Worm (Caenorhabditis elegans) whole organism, dauer: ENCODE data around the gene ZK1248.19.
"Not testable (repeated sequence)": the region's sequence is repeated elsewhere in the genome, so short reads cannot be mapped to it uniquely, and the experiment has no call there.

ENCODE experiments used
- unc-62 ChIP-seq: sonication (generic microtip); optimal IDR thresholded peaks from 2 replicates; lab custom pipeline; 2017; ENCODE audit warnings: missing biosample characterization, missing genetic modification reagents, missing genetic modification characterization

Gene ZK1248.19

ce11 chrII:5839227-5839626 lies at the start of gene ZK1248.19:
TSS of gene ZK1248.19 (minus strand) at chrII:5839414.
- TF ChIP-seq unc-62 (GFP tag; lab: Kevin White, UChicago), result no peak

- TF ChIP-seq unc-62 (GFP tag; lab: Kevin White, UChicago), result no peak
Observed at ce11 chrII:5885966-5886621, 46.9 kb upstream of the ZK1248.19 start.

ce11 chrII:5884252-5884651 lies 45.0 kb upstream of the ZK1248.19 start, which contains the start of gene rfip-1:
TSS of gene rfip-1 (plus strand) at chrII:5884552.
- no peak for TF ChIP-seq unc-62 (GFP tag; lab: Kevin White, UChicago)

- TF ChIP-seq unc-62 (GFP tag; lab: Kevin White, UChicago), result no peak
Observed at ce11 chrII:5880677-5881076, 41.5 kb upstream of the ZK1248.19 start.

- not testable (repeated sequence) for TF ChIP-seq unc-62 (GFP tag; lab: Kevin White, UChicago)
Observed at ce11 chrII:5876511-5876910, 37.3 kb upstream of the ZK1248.19 start, which contains the start of gene F55C12.2. TSS of gene F55C12.2 (plus strand) at chrII:5876811.

ce11 chrII:5876053-5876452 lies 36.8 kb upstream of the ZK1248.19 start, which contains the start of gene F55C12.6:
TSS of gene F55C12.6 (minus strand) at chrII:5876153.
- TF ChIP-seq unc-62 (GFP tag; lab: Kevin White, UChicago), result no peak

- no peak for TF ChIP-seq unc-62 (GFP tag; lab: Kevin White, UChicago)
Observed at ce11 chrII:5874130-5874529, 34.9 kb upstream of the ZK1248.19 start.

ce11 chrII:5873564-5874070 lies 34.4 kb upstream of the ZK1248.19 start, which contains the start of gene tex-2:
TSS of gene tex-2 (minus strand) at chrII:5873614.
- TF ChIP-seq unc-62 (GFP tag; lab: Kevin White, UChicago), result no peak

- no peak for TF ChIP-seq unc-62 (GFP tag; lab: Kevin White, UChicago)
Observed at ce11 chrII:5872414-5872813, 33.2 kb upstream of the ZK1248.19 start.

- no peak for TF ChIP-seq unc-62 (GFP tag; lab: Kevin White, UChicago)
Observed at ce11 chrII:5871508-5871907, 32.3 kb upstream of the ZK1248.19 start.

- TF ChIP-seq unc-62 (GFP tag; lab: Kevin White, UChicago), result no peak
Observed at ce11 chrII:5866920-5867319, 27.7 kb upstream of the ZK1248.19 start.

- no peak for TF ChIP-seq unc-62 (GFP tag; lab: Kevin White, UChicago)
Observed at ce11 chrII:5865405-5866308, 26.4 kb upstream of the ZK1248.19 start, which contains the start of gene F55C12.19. TSS of gene F55C12.19 (plus strand) at chrII:5866139.

- TF ChIP-seq unc-62 (GFP tag; lab: Kevin White, UChicago), result no peak
Observed at ce11 chrII:5863893-5864292, 24.7 kb upstream of the ZK1248.19 start, which contains the start of gene tag-234. TSS of gene tag-234 (plus strand) at chrII:5864193.

- no peak for TF ChIP-seq unc-62 (GFP tag; lab: Kevin White, UChicago)
Observed at ce11 chrII:5860621-5861020, 21.4 kb upstream of the ZK1248.19 start.

- TF ChIP-seq unc-62 (GFP tag; lab: Kevin White, UChicago), result no peak
Observed at ce11 chrII:5858322-5858721, 19.1 kb upstream of the ZK1248.19 start, which contains the start of gene F55C12.4. TSS of gene F55C12.4 (minus strand) at chrII:5858422.

ce11 chrII:5854122-5854521 lies 14.9 kb upstream of the ZK1248.19 start, which contains the start of gene H41C03.1:
TSS of gene H41C03.1 (plus strand) at chrII:5854422.
- TF ChIP-seq unc-62 (GFP tag; lab: Kevin White, UChicago), result no peak
